Worm (Caenorhabditis elegans): ENCODE results near the gene F37C4.5.
"Not testable (repeated sequence)": the region's sequence is repeated elsewhere in the genome, so short reads cannot be mapped to it uniquely, and the experiment has no call there.

F37C4.5 gene

DNA sequence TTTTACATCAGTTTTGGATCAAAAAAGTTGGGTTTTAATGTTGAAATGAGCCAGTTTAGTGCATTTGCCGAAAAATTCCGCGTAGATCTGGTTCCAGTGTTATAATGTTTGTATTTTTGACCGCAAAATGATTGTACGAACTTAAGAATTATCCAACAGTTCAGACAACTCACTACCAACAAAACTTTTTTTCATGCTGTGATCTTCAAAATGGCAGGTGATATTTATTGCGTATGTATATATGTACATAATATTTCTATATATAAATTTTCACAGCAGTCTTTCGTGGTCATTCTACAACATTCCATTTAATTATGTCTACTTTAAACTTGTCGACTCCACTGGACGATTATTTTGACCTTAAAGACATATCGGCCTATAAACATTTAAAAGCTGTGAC lies 41.7 kb upstream of the F37C4.5 start, which contains the start of gene srz-20:
TSS of gene srz-20 (plus strand) at position 301 of the 400 bp plus-strand sequence.
- no peak for TF ChIP-seq ceh-45 (GFP tag; IDR thresholded peaks at IDR 0.05)
- TF ChIP-seq ets-4 (tag; optimal IDR thresholded peaks at IDR 0.05): no peak
- TF ChIP-seq ceh-9 (tag; optimal IDR thresholded peaks at IDR 0.05): no peak
- TF ChIP-seq T23F11.4 (GFP tag; optimal IDR thresholded peaks at IDR 0.05): no peak
- no peak for TF ChIP-seq sdc-2 (tag; optimal IDR thresholded peaks at IDR 0.05)
- TF ChIP-seq nfya-1 (tag; optimal IDR thresholded peaks at IDR 0.05): no peak
- TF ChIP-seq ceh-6 (GFP tag; optimal IDR thresholded peaks at IDR 0.05): no peak
- no peak for TF ChIP-seq eyg-1 (tag; optimal IDR thresholded peaks at IDR 0.05)
- TF ChIP-seq hlh-15 (tag; optimal IDR thresholded peaks at IDR 0.05): no peak
- no peak for TF ChIP-seq hlh-30 (tag; optimal IDR thresholded peaks at IDR 0.05; ENCODE audit: insufficient read depth)
- TF ChIP-seq elt-2 (tag; optimal IDR thresholded peaks at IDR 0.05): no peak

ce11 chrIV:3914462-3914861 lies 40.9 kb upstream of the F37C4.5 start, which contains the start of gene F56D6.19:
Gene F56D6.19 (plus strand): TSS chrIV:3914762.
- no peak for TF ChIP-seq sox-4 (tag; optimal IDR thresholded peaks at IDR 0.05)
- TF ChIP-seq tbx-7 (tag; optimal IDR thresholded peaks at IDR 0.05): no peak
- no peak for TF ChIP-seq odd-2 (tag; optimal IDR thresholded peaks at IDR 0.05)
- TF ChIP-seq pag-3 (tag; optimal IDR thresholded peaks at IDR 0.05; ENCODE audit: borderline replicate concordance): no peak
- no peak for TF ChIP-seq pax-1 (tag; optimal IDR thresholded peaks at IDR 0.05)
- TF ChIP-seq zip-5 (tag; optimal IDR thresholded peaks at IDR 0.05): no peak
- no peak for TF ChIP-seq ceh-31 (tag; optimal IDR thresholded peaks at IDR 0.05)
- no peak for TF ChIP-seq ref-2 (tag; optimal IDR thresholded peaks at IDR 0.05)
- no peak for TF ChIP-seq ceh-2 (tag; optimal IDR thresholded peaks at IDR 0.05)
- no peak for TF ChIP-seq ama-1 (optimal IDR thresholded peaks at IDR 0.05)
- no peak for TF ChIP-seq syd-9 (tag; optimal IDR thresholded peaks at IDR 0.05)
- no peak for TF ChIP-seq T23F11.4 (GFP tag; optimal IDR thresholded peaks at IDR 0.05)
- no peak for TF ChIP-seq fkh-10 (GFP tag; optimal IDR thresholded peaks at IDR 0.05)
- TF ChIP-seq ttx-3 (tag; optimal IDR thresholded peaks at IDR 0.05): no peak
- TF ChIP-seq ceh-22 (tag; optimal IDR thresholded peaks at IDR 0.05): no peak
- no peak for TF ChIP-seq unc-42 (tag; optimal IDR thresholded peaks at IDR 0.05)
- TF ChIP-seq dmd-4 (tag; optimal IDR thresholded peaks at IDR 0.05; ENCODE audit: borderline replicate concordance): no peak
- TF ChIP-seq ceh-34 (tag; optimal IDR thresholded peaks at IDR 0.05): no peak
- no peak for TF ChIP-seq K09A11.1 (tag; optimal IDR thresholded peaks at IDR 0.05; ENCODE audit: insufficient read depth)
- no peak for TF ChIP-seq hlh-8 (tag; optimal IDR thresholded peaks at IDR 0.05)

- TF ChIP-seq K02D7.2 (tag; optimal IDR thresholded peaks at IDR 0.05): no peak
- TF ChIP-seq ztf-16 (tag; optimal IDR thresholded peaks at IDR 0.05): no peak
Measured at ce11 chrIV:3912598-3912997, 39.0 kb upstream of the F37C4.5 start, which contains the start of gene F56D6.20. Gene F56D6.20 (plus strand): TSS chrIV:3912898.

DNA sequence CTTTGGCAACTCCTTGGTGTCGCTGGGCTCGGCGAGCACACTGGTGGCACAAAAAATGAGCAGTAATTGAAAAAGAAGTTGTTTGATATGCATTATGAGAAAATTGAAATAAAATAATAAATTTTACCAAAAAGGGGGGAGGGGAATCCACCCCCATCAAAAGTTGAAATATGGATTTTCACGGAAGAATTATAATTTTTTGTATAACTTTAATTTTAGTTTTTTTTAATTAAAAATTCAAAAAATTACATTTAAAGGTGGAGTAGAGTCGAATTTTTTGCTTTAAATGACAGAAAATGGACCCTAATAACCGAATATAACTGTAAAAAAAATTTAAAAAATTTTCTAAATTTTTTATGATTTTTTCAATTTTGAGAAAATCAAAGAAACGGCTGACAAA lies 38.2 kb upstream of the F37C4.5 start, which contains the start of gene F56D6.18:
TSS of gene F56D6.18 (minus strand) at position 101 of the 400 bp plus-strand sequence.
- not testable (repeated sequence) for TF ChIP-seq hlh-15 (tag; optimal IDR thresholded peaks at IDR 0.05); dmd-4 (tag; optimal IDR thresholded peaks at IDR 0.05; ENCODE audit: borderline replicate concordance); nhr-232 (tag; optimal IDR thresholded peaks at IDR 0.05)

DNA sequence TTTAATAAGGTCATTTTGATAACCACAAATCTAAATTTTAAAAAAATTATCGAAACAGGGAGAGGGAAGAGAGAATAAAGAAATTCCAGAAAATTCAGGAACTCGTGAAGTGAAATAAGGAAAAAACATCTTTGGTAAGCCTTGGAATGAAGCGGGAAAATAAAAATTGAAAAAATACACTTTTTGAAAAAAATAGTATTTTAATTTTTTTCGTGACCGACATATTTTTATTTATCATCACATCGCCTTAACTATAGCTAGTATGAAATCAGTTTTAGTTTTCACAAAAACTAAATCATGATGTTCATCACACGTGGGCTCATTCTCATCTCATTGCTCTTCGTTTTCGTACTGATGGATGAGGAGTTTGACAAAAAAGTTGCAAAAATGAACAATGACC lies 35.5 kb upstream of the F37C4.5 start, which contains the start of gene F56D6.13:
TSS of gene F56D6.13 (plus strand) at position 301 of the 400 bp plus-strand sequence.
- TF ChIP-seq tbx-7 (tag; optimal IDR thresholded peaks at IDR 0.05) (no peak), nfya-1 (tag; optimal IDR thresholded peaks at IDR 0.05) (no peak), K02D7.2 (tag; optimal IDR thresholded peaks at IDR 0.05) (no peak), hlh-13 (GFP tag; optimal IDR thresholded peaks at IDR 0.05) (no peak), ceh-31 (tag; optimal IDR thresholded peaks at IDR 0.05) (no peak), ceh-45 (GFP tag; IDR thresholded peaks at IDR 0.05) (no peak), ceh-34 (tag; optimal IDR thresholded peaks at IDR 0.05) (no peak), dve-1 (tag; optimal IDR thresholded peaks at IDR 0.05) (no peak), sox-4 (tag; optimal IDR thresholded peaks at IDR 0.05) (no peak), T23F11.4 (GFP tag; optimal IDR thresholded peaks at IDR 0.05) (no peak), ceh-24 (tag; optimal IDR thresholded peaks at IDR 0.05) (no peak), mec-3 (tag; optimal IDR thresholded peaks at IDR 0.05; ENCODE audit: borderline replicate concordance) (no peak), pax-1 (tag; optimal IDR thresholded peaks at IDR 0.05) (no peak), fkh-10 (GFP tag; optimal IDR thresholded peaks at IDR 0.05) (no peak), ceh-14 (tag; optimal IDR thresholded peaks at IDR 0.05) (no peak), fkh-6 (tag; optimal IDR thresholded peaks at IDR 0.05) (no peak), hlh-8 (tag; optimal IDR thresholded peaks at IDR 0.05) (no peak)

Measured in whole organism, late embryonic.